Fruit fly (Drosophila melanogaster) whole organism, wandering third instar larva: ENCODE results near the gene Cnep1r2.

Source experiments
- Abd-B ChIP-seq: fragments of >200 bp; optimal IDR thresholded peaks from 2 replicates; lab custom pipeline; 2017; ENCODE audit warnings: missing biosample characterization, missing genetic modification characterization
- CG32264 ChIP-seq: fragments of 200-800 bp; sonication (Bioruptor generic); optimal IDR thresholded peaks from 2 replicates; lab custom pipeline; 2016; ENCODE audit warnings: missing biosample characterization, missing genetic modification characterization
- CG9705 ChIP-seq: fragments of 200-800 bp; sonication (Bioruptor generic); optimal IDR thresholded peaks from 2 replicates; lab custom pipeline; 2018; ENCODE audit warnings: missing biosample characterization, mild to moderate bottlenecking, missing genetic modification characterization
- CrebA ChIP-seq: fragments of 200-800 bp; sonication (Bioruptor generic); optimal IDR thresholded peaks from 2 replicates; lab custom pipeline; 2016; ENCODE audit warnings: missing biosample characterization, mild to moderate bottlenecking, missing genetic modification characterization, borderline replicate concordance
- Dfd ChIP-seq: fragments of >200 bp; optimal IDR thresholded peaks from 2 replicates; lab custom pipeline; 2017; ENCODE audit warnings: missing biosample characterization, missing genetic modification characterization
- Dif ChIP-seq: fragments of 200-275, 200-300 bp; sonication (Bioruptor generic); optimal IDR thresholded peaks from 2 replicates; lab custom pipeline; 2018; ENCODE audit warnings: missing biosample characterization, missing genetic modification characterization; ENCODE audit not compliant: partially characterized antibody
- GATAd ChIP-seq: sonication (Bioruptor generic); optimal IDR thresholded peaks from 2 replicates; lab custom pipeline; 2016; ENCODE audit warnings: missing biosample characterization, missing genetic modification characterization
- HLH106 ChIP-seq: fragments of 200-800 bp; optimal IDR thresholded peaks from 3 replicates; lab custom pipeline; 2019; ENCODE audit warnings: missing biosample characterization, mild to moderate bottlenecking, missing genetic modification characterization, moderate library complexity
- Hnf4 ChIP-seq: fragments of 200-800 bp; sonication (Bioruptor generic); optimal IDR thresholded peaks from 2 replicates; lab custom pipeline; 2016; ENCODE audit warnings: missing biosample characterization, mild to moderate bottlenecking, missing genetic modification characterization
- Hr78 ChIP-seq: fragments of >200 bp; optimal IDR thresholded peaks from 2 replicates; lab custom pipeline; 2017; ENCODE audit warnings: missing biosample characterization, missing genetic modification characterization
- Hr83 ChIP-seq: fragments of 200-300 bp; sonication (Bioruptor generic); optimal IDR thresholded peaks from 2 replicates; lab custom pipeline; 2016; ENCODE audit warnings: missing biosample characterization, mild to moderate bottlenecking, missing genetic modification characterization, moderate library complexity; ENCODE audit not compliant: poor library complexity, severe bottlenecking
- Jra ChIP-seq: sonication (Bioruptor generic); optimal IDR thresholded peaks from 2 replicates; lab custom pipeline; 2016; ENCODE audit warnings: missing biosample characterization, missing genetic modification characterization
- Mio ChIP-seq: sonication (Bioruptor generic); optimal IDR thresholded peaks from 2 replicates; lab custom pipeline; 2016; ENCODE audit warnings: missing biosample characterization, missing genetic modification characterization
- Myc ChIP-seq: fragments of >200 bp; optimal IDR thresholded peaks from 2 replicates; lab custom pipeline; 2017
- N ChIP-seq: fragments of >200 bp; optimal IDR thresholded peaks from 2 replicates; lab custom pipeline; 2018; ENCODE audit warnings: missing biosample characterization, missing external identifiers, missing genetic modification characterization
- OdsH ChIP-seq: fragments of 200-800 bp; sonication (Bioruptor generic); optimal IDR thresholded peaks from 2 replicates; lab custom pipeline; 2016; ENCODE audit warnings: missing biosample characterization, mild to moderate bottlenecking, missing genetic modification characterization
- Rel ChIP-seq, 2 experiments: fragments of 200-800 bp; sonication (Bioruptor generic) in 1 of 2; optimal IDR thresholded peaks; 2 replicates in 1 of 2; 3 replicates in 1 of 2; lab custom pipeline; 2016 to 2019; ENCODE audit warnings: mild to moderate bottlenecking in 2 of 2, missing biosample characterization in 2 of 2, missing genetic modification characterization in 2 of 2, moderate library complexity in 1 of 2
- Sp1 ChIP-seq: fragments of 200-800 bp; sonication (Bioruptor generic); optimal IDR thresholded peaks from 3 replicates; lab custom pipeline; 2019; ENCODE audit warnings: missing biosample characterization, mild to moderate bottlenecking, missing genetic modification characterization, moderate library complexity
- Vsx2 ChIP-seq: fragments of 200-300, 225-300 bp; sonication (Bioruptor generic); optimal IDR thresholded peaks from 2 replicates; lab custom pipeline; 2018; ENCODE audit warnings: missing biosample characterization, missing genetic modification characterization; ENCODE audit not compliant: partially characterized antibody
- br ChIP-seq: fragments of 200-800 bp; sonication (Bioruptor generic); optimal IDR thresholded peaks from 2 replicates; lab custom pipeline; 2016; ENCODE audit warnings: missing biosample characterization, missing genetic modification characterization
- brk ChIP-seq: fragments of 200-800 bp; sonication (Bioruptor generic); optimal IDR thresholded peaks from 2 replicates; lab custom pipeline; 2016; ENCODE audit warnings: missing biosample characterization, mild to moderate bottlenecking, missing genetic modification characterization
- dl ChIP-seq, 2 experiments: fragments of 175-275, 200-275 bp in 1 of 2; fragments of 200-275 bp in 1 of 2; sonication (Bioruptor generic); optimal IDR thresholded peaks; lab custom pipeline; 2018; ENCODE audit warnings: mild to moderate bottlenecking in 2 of 2, missing biosample characterization in 2 of 2, missing genetic modification characterization in 2 of 2, moderate library complexity in 2 of 2; ENCODE audit not compliant: partially characterized antibody in 2 of 2, insufficient read depth in 1 of 2
- dmrt93B ChIP-seq: fragments of 200-800 bp; sonication (Bioruptor generic); optimal IDR thresholded peaks from 2 replicates; lab custom pipeline; 2018; ENCODE audit warnings: missing biosample characterization, mild to moderate bottlenecking, missing genetic modification characterization
- dsf ChIP-seq: sonication (Bioruptor generic); optimal IDR thresholded peaks from 2 replicates; lab custom pipeline; 2016; ENCODE audit warnings: missing biosample characterization, missing genetic modification characterization, borderline replicate concordance
- ey ChIP-seq: fragments of 200-800 bp; sonication (Bioruptor generic); optimal IDR thresholded peaks from 2 replicates; lab custom pipeline; 2016; ENCODE audit warnings: missing biosample characterization, missing genetic modification characterization
- foxo ChIP-seq, 2 experiments: fragments of 200-800 bp; sonication (Bioruptor generic); optimal IDR thresholded peaks; 2 replicates in 1 of 2; 3 replicates in 1 of 2; lab custom pipeline; 2016 to 2017; ENCODE audit warnings: missing biosample characterization in 2 of 2, missing genetic modification characterization in 2 of 2
- fru ChIP-seq: fragments of 200-800 bp; sonication (Bioruptor generic); optimal IDR thresholded peaks from 3 replicates; lab custom pipeline; 2016; ENCODE audit warnings: missing biosample characterization, mild to moderate bottlenecking, missing genetic modification characterization
- h ChIP-seq: fragments of 200-800 bp; sonication (Bioruptor generic); optimal IDR thresholded peaks from 3 replicates; lab custom pipeline; 2016; ENCODE audit warnings: missing biosample characterization, mild to moderate bottlenecking, missing genetic modification characterization
- jim ChIP-seq: fragments of 175-275, 200-325 bp; sonication (Bioruptor generic); optimal IDR thresholded peaks from 2 replicates; lab custom pipeline; 2016; ENCODE audit warnings: missing biosample characterization, mild to moderate bottlenecking, missing genetic modification characterization
- lola ChIP-seq: fragments of >200 bp; optimal IDR thresholded peaks from 2 replicates; lab custom pipeline; 2017; ENCODE audit warnings: missing biosample characterization, missing genetic modification characterization
- pan ChIP-seq: fragments of >200 bp; optimal IDR thresholded peaks from 2 replicates; lab custom pipeline; 2017
- psq ChIP-seq: fragments of 200-800 bp; sonication (Bioruptor generic); optimal IDR thresholded peaks from 3 replicates; lab custom pipeline; 2017; ENCODE audit warnings: missing biosample characterization, mild to moderate bottlenecking, missing genetic modification characterization, moderate library complexity
- rgr ChIP-seq: fragments of 200-800 bp; sonication (Bioruptor generic); optimal IDR thresholded peaks from 3 replicates; lab custom pipeline; 2016; ENCODE audit warnings: missing biosample characterization, mild to moderate bottlenecking, missing genetic modification characterization
- sage ChIP-seq: fragments of 200-800 bp; sonication (Bioruptor generic); optimal IDR thresholded peaks from 2 replicates; lab custom pipeline; 2016; ENCODE audit warnings: missing biosample characterization, mild to moderate bottlenecking, missing genetic modification characterization
- sv ChIP-seq: fragments of 200-800 bp; sonication (Bioruptor generic); optimal IDR thresholded peaks from 3 replicates; lab custom pipeline; 2016; ENCODE audit warnings: missing biosample characterization, missing genetic modification characterization
- tai ChIP-seq: sonication (Bioruptor generic); optimal IDR thresholded peaks from 2 replicates; lab custom pipeline; 2016; ENCODE audit warnings: missing biosample characterization, missing genetic modification characterization
- usp ChIP-seq: fragments of >200 bp; optimal IDR thresholded peaks from 2 replicates; lab custom pipeline; 2017; ENCODE audit warnings: missing biosample characterization, missing genetic modification characterization
- woc ChIP-seq: sonication (Bioruptor generic); optimal IDR thresholded peaks from 2 replicates; lab custom pipeline; 2016; ENCODE audit warnings: missing biosample characterization, mild to moderate bottlenecking, missing genetic modification characterization

The Cnep1r2 gene

DNA sequence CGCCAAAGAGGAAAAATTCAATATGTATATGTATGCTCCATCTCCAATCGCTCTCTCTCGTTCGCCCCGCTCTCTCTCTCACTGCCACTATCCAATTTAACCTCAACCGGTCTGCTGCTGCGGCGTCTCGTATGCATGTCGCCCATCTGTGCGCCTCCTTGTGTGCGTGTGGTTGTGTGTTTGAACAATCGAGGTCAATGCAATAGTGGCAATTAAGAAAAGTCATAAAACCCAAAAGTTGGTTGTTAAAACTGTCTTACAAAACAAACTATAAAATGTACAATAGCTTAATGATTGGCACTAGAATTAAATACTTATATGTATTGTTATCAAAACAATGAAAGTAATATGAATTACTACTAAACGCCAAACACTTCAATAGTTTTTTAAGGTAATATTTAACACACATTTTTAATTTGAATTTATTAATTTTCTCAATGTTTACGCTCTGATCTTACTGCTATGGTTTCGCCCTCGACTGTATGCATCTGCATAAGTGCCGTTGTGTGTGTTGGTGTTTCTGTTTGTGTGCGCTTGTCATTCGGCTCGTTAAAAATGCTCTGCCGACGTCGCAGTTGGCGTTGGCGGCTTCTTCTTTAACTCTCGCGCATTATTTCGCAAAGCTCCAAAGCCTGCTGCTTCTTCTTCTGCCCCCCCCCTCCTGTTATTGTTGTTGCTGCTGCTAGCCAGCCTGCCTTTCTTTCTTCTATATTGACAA lies 27.6 kb downstream of the Cnep1r2 start:
- TF ChIP-seq sv (GFP tag; lab: Kevin White, UChicago) (peak; percentile 92), Jra (GFP tag; lab: Kevin White, UChicago) (peak; percentile 93), dmrt93B (GFP tag; lab: Kevin White, UChicago) (peak; percentile 97), Myc (lab: Kevin White, UChicago) (no peak), CG9705 (peak; percentile 96), CG32264 (GFP tag; lab: Kevin White, UChicago) (peak; percentile 77), CrebA (GFP tag; lab: Kevin White, UChicago) (no peak), Hnf4 (GFP tag; lab: Kevin White, UChicago) (peak; percentile 90), usp (no peak), pan (lab: Kevin White, UChicago) (no peak), HLH106 (tag; lab: Kevin White, UChicago) (peak; percentile 99), lola (GFP tag; lab: Kevin White, UChicago) (no peak), Dfd (GFP tag; lab: Kevin White, UChicago) (peak; percentile 98), brk (GFP tag; lab: Kevin White, UChicago) (peak; percentile 95), rgr (GFP tag; lab: Kevin White, UChicago) (peak; percentile 98), jim (GFP tag; lab: Kevin White, UChicago) (no peak), Sp1 (GFP tag; lab: Kevin White, UChicago) (peak; percentile 99), GATAd (GFP tag; lab: Kevin White, UChicago) (peak; percentile 68), Dif (GFP tag; lab: Kevin White, UChicago) (peak; percentile 82), foxo (GFP tag; optimal IDR thresholded peaks at IDR 0.05; lab: Kevin White, UChicago) (peak; percentile 69 to 99), psq (peak; percentile 97), Hr83 (peak; percentile 67), fru (GFP tag; lab: Kevin White, UChicago) (peak; percentile 99), dl (GFP tag; optimal IDR thresholded peaks at IDR 0.05; lab: Kevin White, UChicago; ENCODE audit: insufficient read depth in 1 of 2, partially characterized antibody in 2 of 2) (peak; percentile 25 to 71), sage (GFP tag; lab: Kevin White, UChicago) (peak; percentile 93), tai (peak; percentile 92), Rel (GFP tag; optimal IDR thresholded peaks at IDR 0.05; lab: Kevin White, UChicago) (peak; percentile 89), Rel (tag; optimal IDR thresholded peaks at IDR 0.05; lab: Kevin White, UChicago) (peak; percentile 89), N (GFP tag; lab: Kevin White, UChicago) (no peak), Mio (GFP tag; lab: Kevin White, UChicago) (peak; percentile 74), Hr78 (GFP tag; lab: Kevin White, UChicago) (no peak), dsf (GFP tag; lab: Kevin White, UChicago) (peak; percentile 88), h (peak; percentile 99), Abd-B (no peak), woc (GFP tag; lab: Kevin White, UChicago) (peak; percentile 98), ey (GFP tag; lab: Kevin White, UChicago) (peak; percentile 95), br (peak; percentile 97), OdsH (GFP tag; lab: Kevin White, UChicago) (peak; percentile 98), Vsx2 (no peak)

- TF ChIP-seq GATAd (GFP tag; lab: Kevin White, UChicago), result no peak
- peak; percentile 95 for TF ChIP-seq psq
- no peak for TF ChIP-seq rgr (GFP tag; lab: Kevin White, UChicago)
- TF ChIP-seq Dif (GFP tag; lab: Kevin White, UChicago), result peak; percentile 68
- no peak for TF ChIP-seq Rel (GFP tag; optimal IDR thresholded peaks at IDR 0.05; lab: Kevin White, UChicago)
- TF ChIP-seq Rel (tag; optimal IDR thresholded peaks at IDR 0.05; lab: Kevin White, UChicago), result peak; percentile 93
- TF ChIP-seq, all 38 proteins: peak for 3
These were observed 28.6 kb downstream of the Cnep1r2 start for dm6 chr3L:10666511-10667003.
